Worm (Caenorhabditis elegans) whole organism, young adult: Measurements from ENCODE around the gene Y102A11A.5.
"Not testable (repeated sequence)": the region's sequence is repeated elsewhere in the genome, so short reads cannot be mapped to it uniquely, and the experiment has no call there.

ENCODE experiments used
- F22D6.2 ChIP-seq: sonication (generic microtip); optimal IDR thresholded peaks from 2 replicates; lab custom pipeline; 2016; ENCODE audit warnings: mild to moderate bottlenecking, missing genetic modification characterization, missing compliant biosample characterization
- F49E8.2 ChIP-seq: sonication (generic microtip); optimal IDR thresholded peaks from 3 replicates; lab custom pipeline; 2017; ENCODE audit warnings: missing genetic modification characterization, mild to moderate bottlenecking, missing compliant biosample characterization, antibody characterized with exemption, moderate library complexity; ENCODE audit not compliant: insufficient read depth
- F57A8.1 ChIP-seq: fragments of 200-800 bp; sonication (Bioruptor generic); optimal IDR thresholded peaks from 2 replicates; lab custom pipeline; 2018; ENCODE audit warnings: mild to moderate bottlenecking, missing genetic modification characterization, moderate library complexity, missing compliant biosample characterization
- Y53F4B.3 ChIP-seq: fragments of 200-800 bp; sonication (Bioruptor generic); IDR thresholded peaks from 2 replicates; pipeline ENCODE4 v1.3.6; 2022; ENCODE audit warnings: missing genetic modification reagents, missing genetic modification characterization, missing compliant biosample characterization
- Y53G8AR.9 ChIP-seq: fragments of 200-800 bp; sonication (Bioruptor generic); conservative IDR thresholded peaks from 2 replicates; pipeline ENCODE4 v1.3.6; 2022; ENCODE audit warnings: missing genetic modification reagents, missing genetic modification characterization, missing compliant biosample characterization
- Y56A3A.18 ChIP-seq: fragments of 200-800 bp; sonication (Bioruptor generic); IDR thresholded peaks from 2 replicates; pipeline ENCODE4 v1.3.6; 2022; ENCODE audit warnings: missing genetic modification reagents, missing genetic modification characterization, missing compliant biosample characterization
- Y67H2A.10 ChIP-seq: fragments of 200-800 bp; sonication (Bioruptor generic); conservative IDR thresholded peaks from 2 replicates; pipeline ENCODE4 v1.3.6; 2022; ENCODE audit warnings: missing genetic modification reagents, missing genetic modification characterization, missing compliant biosample characterization
- ZK185.1 ChIP-seq: sonication (generic microtip); optimal IDR thresholded peaks from 2 replicates; lab custom pipeline; 2016; ENCODE audit warnings: mild to moderate bottlenecking, missing genetic modification characterization, missing compliant biosample characterization; ENCODE audit not compliant: poor library complexity, severe bottlenecking
- aptf-3 ChIP-seq: fragments of 200-800 bp; sonication (Bioruptor generic); IDR thresholded peaks from 2 replicates; pipeline ENCODE4 v1.3.6; 2022; ENCODE audit warnings: missing genetic modification characterization, missing compliant biosample characterization
- attf-5 ChIP-seq: fragments of 200-800 bp; sonication (Bioruptor generic); optimal IDR thresholded peaks from 2 replicates; lab custom pipeline; 2018; ENCODE audit warnings: mild to moderate bottlenecking, missing genetic modification characterization, missing compliant biosample characterization
- cebp-1 ChIP-seq, 2 experiments: fragments of 200-800 bp in 1 of 2; sonication (Bioruptor generic) in 1 of 2; sonication (generic microtip) in 1 of 2; IDR thresholded peaks in 1 of 2; optimal IDR thresholded peaks in 1 of 2; 2 replicates each; pipeline versions ENCODE4 v1.3.6 to Lab custom; 2017 to 2022; ENCODE audit warnings: missing compliant biosample characterization in 2 of 2, missing genetic modification characterization in 2 of 2, mild to moderate bottlenecking in 1 of 2, missing genetic modification reagents in 1 of 2, moderate library complexity in 1 of 2
- ceh-58 ChIP-seq: fragments of 200-800 bp; sonication (Bioruptor generic); IDR thresholded peaks from 2 replicates; pipeline ENCODE4 v1.3.6; 2022; ENCODE audit warnings: missing genetic modification characterization, missing compliant biosample characterization
- die-1 ChIP-seq: sonication (generic microtip); optimal IDR thresholded peaks from 2 replicates; lab custom pipeline; 2016; ENCODE audit warnings: missing genotype, mild to moderate bottlenecking, missing genetic modification characterization, missing compliant biosample characterization
- efl-1 ChIP-seq: fragments of 150-350 bp; optimal IDR thresholded peaks from 2 replicates; lab custom pipeline; 2014; ENCODE audit warnings: missing biosample characterization, missing genetic modification reagents, missing genetic modification characterization
- egl-18 ChIP-seq: fragments of 200-800 bp; sonication (Bioruptor generic); IDR thresholded peaks from 2 replicates; pipeline ENCODE4 v1.3.6; 2022; ENCODE audit warnings: missing genetic modification reagents, missing genetic modification characterization, missing compliant biosample characterization
- egl-44 ChIP-seq: fragments of 200-800 bp; sonication (Bioruptor generic); IDR thresholded peaks from 2 replicates; pipeline ENCODE4 v1.3.6; 2022; ENCODE audit warnings: missing genetic modification reagents, missing genetic modification characterization, missing compliant biosample characterization
- ets-4 ChIP-seq: fragments of 200-800 bp; sonication (Bioruptor generic); optimal IDR thresholded peaks from 2 replicates; lab custom pipeline; 2018; ENCODE audit warnings: mild to moderate bottlenecking, missing genetic modification characterization, missing compliant biosample characterization
- hmg-1.2 ChIP-seq: fragments of 200-800 bp; sonication (Bioruptor generic); IDR thresholded peaks from 2 replicates; pipeline ENCODE4 v1.3.6; 2022; ENCODE audit warnings: missing genetic modification reagents, missing genetic modification characterization, missing compliant biosample characterization
- hmg-20 ChIP-seq: fragments of 200-800 bp; sonication (Bioruptor generic); IDR thresholded peaks from 2 replicates; pipeline ENCODE4 v1.3.6; 2022; ENCODE audit warnings: missing genetic modification reagents, missing genetic modification characterization, missing compliant biosample characterization
- let-526 ChIP-seq: fragments of 200-800 bp; sonication (Bioruptor generic); IDR thresholded peaks from 2 replicates; pipeline ENCODE4 v1.3.6; 2022; ENCODE audit warnings: missing genetic modification reagents, missing genetic modification characterization, missing compliant biosample characterization
- let-607 ChIP-seq, 2 experiments: fragments of 200-800 bp in 1 of 2; sonication (Bioruptor generic) in 1 of 2; sonication (generic microtip) in 1 of 2; optimal IDR thresholded peaks; 2 replicates each; lab custom pipeline; 2016 to 2018; ENCODE audit warnings: mild to moderate bottlenecking in 2 of 2, missing compliant biosample characterization in 2 of 2, missing genetic modification characterization in 2 of 2, moderate library complexity in 2 of 2, missing genotype in 1 of 2
- lin-26 ChIP-seq: fragments of 200-800 bp; sonication (Bioruptor generic); IDR thresholded peaks from 2 replicates; pipeline ENCODE4 v1.3.6; 2022; ENCODE audit warnings: missing genetic modification reagents, missing genetic modification characterization, missing compliant biosample characterization
- lin-54 ChIP-seq: fragments of 200-800 bp; sonication (Bioruptor generic); optimal IDR thresholded peaks from 2 replicates; lab custom pipeline; 2018; ENCODE audit warnings: mild to moderate bottlenecking, missing genetic modification characterization, missing compliant biosample characterization
- lsy-27 ChIP-seq: sonication (generic microtip); optimal IDR thresholded peaks from 2 replicates; lab custom pipeline; 2017; ENCODE audit warnings: missing genetic modification characterization, mild to moderate bottlenecking, missing compliant biosample characterization, antibody characterized with exemption, missing genotype, borderline replicate concordance; ENCODE audit not compliant: insufficient read depth
- mel-28 ChIP-seq: sonication (generic microtip); optimal IDR thresholded peaks from 2 replicates; lab custom pipeline; 2016; ENCODE audit warnings: borderline replicate concordance, mild to moderate bottlenecking, missing genetic modification characterization, missing compliant biosample characterization
- nfya-2 ChIP-seq: fragments of 200-800 bp; sonication (Bioruptor generic); IDR thresholded peaks from 2 replicates; pipeline ENCODE4 v1.3.6; 2022; ENCODE audit warnings: missing genetic modification reagents, missing genetic modification characterization, missing compliant biosample characterization
- rcor-1 ChIP-seq: fragments of 200-800 bp; sonication (Bioruptor generic); IDR thresholded peaks from 2 replicates; pipeline ENCODE4 v1.3.6; 2022; ENCODE audit warnings: missing genetic modification reagents, missing genetic modification characterization, missing compliant biosample characterization
- sdz-38 ChIP-seq: sonication (generic microtip); optimal IDR thresholded peaks from 2 replicates; lab custom pipeline; 2016; ENCODE audit warnings: missing genotype, missing genetic modification characterization, missing compliant biosample characterization
- sea-2 ChIP-seq: fragments of 200-800 bp; sonication (Bioruptor generic); IDR thresholded peaks from 2 replicates; pipeline ENCODE4 v1.3.6; 2022; ENCODE audit warnings: missing genetic modification characterization, missing compliant biosample characterization
- unc-62 ChIP-seq: fragments of 150-350 bp; optimal IDR thresholded peaks from 2 replicates; lab custom pipeline; 2014; ENCODE audit warnings: missing biosample characterization, missing genetic modification reagents, missing genetic modification characterization
- ztf-18 ChIP-seq: sonication (generic microtip); optimal IDR thresholded peaks from 2 replicates; lab custom pipeline; 2016; ENCODE audit warnings: missing genotype, mild to moderate bottlenecking, missing genetic modification characterization, missing compliant biosample characterization
- ztf-22 ChIP-seq: fragments of 200-800 bp; sonication (Bioruptor generic); optimal IDR thresholded peaks from 2 replicates; lab custom pipeline; 2018; ENCODE audit warnings: mild to moderate bottlenecking, missing genetic modification characterization, moderate library complexity, missing compliant biosample characterization
- ztf-28 ChIP-seq: fragments of 200-800 bp; sonication (Bioruptor generic); IDR thresholded peaks from 2 replicates; pipeline ENCODE4 v1.3.6; 2022; ENCODE audit warnings: missing genetic modification reagents, missing genetic modification characterization, missing compliant biosample characterization

Y102A11A.5 gene

ce11 chrX:2039358-2039757, 8.0 kb upstream of the Y102A11A.5 start, which contains the start of gene smex-2:
TSS of gene smex-2 (minus strand) at chrX:2039458.
- TF ChIP-seq let-607 (tag; optimal IDR thresholded peaks at IDR 0.05; lab: Kevin White, UChicago) (no peak), mel-28 (no peak), ceh-58 (GFP tag; lab: Robert Waterston, UW) (no peak), F22D6.2 (tag; lab: Kevin White, UChicago) (no peak), ztf-18 (tag; lab: Kevin White, UChicago) (no peak), cebp-1 (GFP tag; IDR thresholded peaks at IDR 0.05; lab: Robert Waterston, UW) (no peak), cebp-1 (tag; optimal IDR thresholded peaks at IDR 0.05; lab: Kevin White, UChicago) (no peak), Y53F4B.3 (GFP tag; lab: Robert Waterston, UW) (no peak)

ce11 chrX:2035172-2035571, 3.8 kb upstream of the Y102A11A.5 start, which contains the start of gene ergi-1:
TSS of gene ergi-1 (minus strand) at chrX:2035272.
- no peak for TF ChIP-seq Y53F4B.3 (GFP tag; lab: Robert Waterston, UW)
- TF ChIP-seq lin-54 (GFP tag; lab: Kevin White, UChicago), result no peak
- no peak for TF ChIP-seq F22D6.2 (tag; lab: Kevin White, UChicago)
- no peak for TF ChIP-seq Y53G8AR.9 (GFP tag; lab: Robert Waterston, UW)
- TF ChIP-seq attf-5, result no peak
- no peak for TF ChIP-seq Y56A3A.18 (GFP tag; lab: Robert Waterston, UW)
- TF ChIP-seq unc-62 (GFP tag; lab: Kevin White, UChicago), result no peak
- no peak for TF ChIP-seq Y67H2A.10 (GFP tag; lab: Robert Waterston, UW)
- TF ChIP-seq aptf-3 (GFP tag; lab: Robert Waterston, UW), result no peak

ce11 chrX:2030871-2031270, 517 bp downstream of the Y102A11A.5 start:
- TF ChIP-seq F57A8.1 (GFP tag; lab: Kevin White, UChicago), result no peak
- TF ChIP-seq nfya-2 (GFP tag; lab: Robert Waterston, UW), result no peak
- no peak for TF ChIP-seq let-526 (GFP tag; lab: Robert Waterston, UW)
- TF ChIP-seq die-1 (tag; lab: Kevin White, UChicago), result no peak
- TF ChIP-seq lin-26 (GFP tag; lab: Robert Waterston, UW), result no peak
- no peak for TF ChIP-seq efl-1 (GFP tag; lab: Kevin White, UChicago)
- TF ChIP-seq ets-4 (GFP tag; lab: Kevin White, UChicago), result no peak
- TF ChIP-seq hmg-20, result no peak
- no peak for TF ChIP-seq ztf-28 (GFP tag; lab: Robert Waterston, UW)
- no peak for TF ChIP-seq egl-18 (GFP tag; lab: Robert Waterston, UW)
- no peak for TF ChIP-seq attf-5
- no peak for TF ChIP-seq ceh-58 (GFP tag; lab: Robert Waterston, UW)
- no peak for TF ChIP-seq F49E8.2 (tag; lab: Kevin White, UChicago)
- TF ChIP-seq sea-2 (GFP tag; lab: Robert Waterston, UW), result no peak
- no peak for TF ChIP-seq ztf-22 (GFP tag; lab: Kevin White, UChicago)
- no peak for TF ChIP-seq hmg-1.2 (GFP tag; lab: Robert Waterston, UW)
- TF ChIP-seq ZK185.1, result no peak
- TF ChIP-seq rcor-1 (GFP tag; lab: Robert Waterston, UW), result no peak
- TF ChIP-seq lsy-27 (tag; lab: Kevin White, UChicago), result no peak

- not testable (repeated sequence) for TF ChIP-seq sdz-38; let-526 (GFP tag; lab: Robert Waterston, UW); egl-44 (GFP tag; lab: Robert Waterston, UW)
These were observed 5.0 kb downstream of the Y102A11A.5 start, which contains the start of gene Y102A11A.2 for ce11 chrX:2026342-2026741. TSS of gene Y102A11A.2 (plus strand) at chrX:2026642.
